Fruit fly (Drosophila melanogaster) S2 (cell line): Measurements from ENCODE around the gene Clbn.

Experiments used
- CG8478 ChIP-seq: fragments of >200 bp; optimal IDR thresholded peaks from 2 replicates; lab custom pipeline; 2018
- CTCF ChIP-seq, 2 experiments: fragments of >200 bp; optimal IDR thresholded peaks; 2 replicates each; lab custom pipeline; 2018

DNA sequence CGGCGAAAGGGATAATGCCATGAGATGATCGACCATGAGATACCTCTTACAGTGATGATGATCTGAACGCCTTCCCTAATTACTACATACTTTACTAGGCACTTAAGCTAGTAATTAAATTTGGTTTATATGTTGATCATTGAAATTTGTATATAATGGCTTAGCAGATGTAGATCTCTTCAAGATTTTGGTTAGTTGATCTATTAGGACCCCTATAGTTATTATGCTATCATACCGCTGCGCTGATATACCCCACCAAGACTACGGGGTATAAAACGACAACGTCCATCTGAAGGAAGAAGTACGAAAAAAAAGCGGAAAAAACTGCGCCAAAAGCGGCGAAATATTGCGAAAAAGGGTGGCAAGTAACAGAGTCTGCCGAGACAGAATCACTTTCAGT lies 46.9 kb downstream of the Clbn start:
- TF ChIP-seq CTCF (optimal IDR thresholded peaks at IDR 0.05; lab: Kevin White, UChicago), result no peak
- TF ChIP-seq CG8478 (lab: Kevin White, UChicago), result no peak
